Worm (Caenorhabditis elegans) whole organism, mixed stage, embryonic: ENCODE results near the gene K02B7.3.

ENCODE experiments used
- bed-3 ChIP-seq: fragments of 200-800 bp; sonication (Bioruptor generic); optimal IDR thresholded peaks from 3 replicates; lab custom pipeline; 2018; ENCODE audit warnings: mild to moderate bottlenecking, missing genetic modification characterization, moderate library complexity, missing compliant biosample characterization
- blmp-1 ChIP-seq: fragments of 150-350 bp; optimal IDR thresholded peaks from 2 replicates; lab custom pipeline; 2014; ENCODE audit warnings: missing biosample characterization, missing genetic modification characterization
- ceh-39 ChIP-seq: fragments of 150-350 bp; optimal IDR thresholded peaks from 2 replicates; lab custom pipeline; 2014; ENCODE audit warnings: missing biosample characterization, missing genetic modification characterization
- ceh-43 ChIP-seq: fragments of 200-800 bp; sonication (Bioruptor generic); optimal IDR thresholded peaks from 2 replicates; lab custom pipeline; 2018; ENCODE audit warnings: mild to moderate bottlenecking, missing genetic modification characterization, moderate library complexity, missing compliant biosample characterization
- ceh-83 ChIP-seq: fragments of 200-800 bp; sonication (Bioruptor generic); optimal IDR thresholded peaks from 2 replicates; lab custom pipeline; 2018; ENCODE audit warnings: mild to moderate bottlenecking, missing genetic modification characterization, missing compliant biosample characterization
- ces-1 ChIP-seq: fragments of 150-350 bp; optimal IDR thresholded peaks from 2 replicates; lab custom pipeline; 2014; ENCODE audit warnings: missing biosample characterization, missing genetic modification reagents, missing genetic modification characterization
- cnd-1 ChIP-seq: fragments of 200-800 bp; sonication (Bioruptor generic); optimal IDR thresholded peaks from 2 replicates; lab custom pipeline; 2018; ENCODE audit warnings: mild to moderate bottlenecking, missing genetic modification characterization, missing compliant biosample characterization
- elt-1 ChIP-seq: sonication (generic microtip); optimal IDR thresholded peaks from 2 replicates; lab custom pipeline; 2017; ENCODE audit warnings: missing genetic modification characterization, mild to moderate bottlenecking, missing compliant biosample characterization, antibody characterized with exemption, moderate library complexity, borderline replicate concordance; ENCODE audit not compliant: insufficient read depth
- elt-3 ChIP-seq: fragments of 150-350 bp; optimal IDR thresholded peaks from 2 replicates; lab custom pipeline; 2014; ENCODE audit warnings: missing biosample characterization, missing genetic modification characterization
- flh-1 ChIP-seq: fragments of 200-800 bp; sonication (Bioruptor generic); optimal IDR thresholded peaks from 2 replicates; lab custom pipeline; 2018; ENCODE audit warnings: mild to moderate bottlenecking, missing genetic modification characterization, moderate library complexity, missing compliant biosample characterization
- ham-2 ChIP-seq: fragments of 200-800 bp; sonication (Bioruptor generic); optimal IDR thresholded peaks from 2 replicates; lab custom pipeline; 2018; ENCODE audit warnings: mild to moderate bottlenecking, missing genetic modification characterization, missing compliant biosample characterization
- lin-13 ChIP-seq: fragments of 150-350 bp; optimal IDR thresholded peaks from 2 replicates; lab custom pipeline; 2014; ENCODE audit warnings: missing biosample characterization, missing genetic modification characterization
- lsy-2 ChIP-seq: fragments of 150-350 bp; optimal IDR thresholded peaks from 2 replicates; lab custom pipeline; 2014; ENCODE audit warnings: missing biosample characterization, missing genetic modification characterization
- mab-5 ChIP-seq: fragments of 150-350 bp; optimal IDR thresholded peaks from 2 replicates; lab custom pipeline; 2014; ENCODE audit warnings: missing biosample characterization, missing genetic modification characterization
- mep-1 ChIP-seq: fragments of 150-350 bp; optimal IDR thresholded peaks from 2 replicates; lab custom pipeline; 2017; ENCODE audit warnings: missing biosample characterization, missing genetic modification reagents, missing genetic modification characterization, inconsistent platforms
- mls-2 ChIP-seq: sonication (generic microtip); optimal IDR thresholded peaks from 2 replicates; lab custom pipeline; 2016; ENCODE audit warnings: mild to moderate bottlenecking, missing genetic modification characterization, moderate library complexity, missing compliant biosample characterization
- nhr-12 ChIP-seq: fragments of 150-350 bp; optimal IDR thresholded peaks from 2 replicates; lab custom pipeline; 2014; ENCODE audit warnings: missing biosample characterization, missing genetic modification characterization
- nhr-2 ChIP-seq: fragments of 150-350 bp; optimal IDR thresholded peaks from 2 replicates; lab custom pipeline; 2014; ENCODE audit warnings: missing biosample characterization, missing genetic modification characterization
- nhr-237 ChIP-seq: fragments of 150-350 bp; optimal IDR thresholded peaks from 2 replicates; lab custom pipeline; 2014; ENCODE audit warnings: missing biosample characterization, missing genetic modification characterization
- pha-4 ChIP-seq: fragments of 150-350 bp; optimal IDR thresholded peaks from 2 replicates; lab custom pipeline; 2018; ENCODE audit warnings: missing biosample characterization, missing genetic modification reagents, missing genetic modification characterization
- sem-2 ChIP-seq: fragments of 200-800 bp; sonication (Bioruptor generic); optimal IDR thresholded peaks from 2 replicates; lab custom pipeline; 2018; ENCODE audit warnings: mild to moderate bottlenecking, missing genetic modification characterization, missing compliant biosample characterization
- snpc-4 ChIP-seq: fragments of 150-350 bp; optimal IDR thresholded peaks from 2 replicates; lab custom pipeline; 2014; ENCODE audit warnings: missing biosample characterization, missing genetic modification characterization
- unc-120 ChIP-seq: sonication (generic microtip); optimal IDR thresholded peaks from 2 replicates; lab custom pipeline; 2017; ENCODE audit warnings: missing genetic modification characterization, missing compliant biosample characterization; ENCODE audit not compliant: poor library complexity, severe bottlenecking
- unc-39 ChIP-seq: fragments of 150-350 bp; optimal IDR thresholded peaks from 2 replicates; lab custom pipeline; 2014; ENCODE audit warnings: missing biosample characterization, missing genetic modification characterization
- unc-62 ChIP-seq: fragments of 150-350 bp; optimal IDR thresholded peaks from 2 replicates; lab custom pipeline; 2014; ENCODE audit warnings: missing biosample characterization, missing genetic modification reagents, missing genetic modification characterization
- zip-8 ChIP-seq: fragments of 150-350 bp; optimal IDR thresholded peaks from 2 replicates; lab custom pipeline; 2014; ENCODE audit warnings: missing biosample characterization, missing genetic modification characterization

K02B7.3 gene

DNA sequence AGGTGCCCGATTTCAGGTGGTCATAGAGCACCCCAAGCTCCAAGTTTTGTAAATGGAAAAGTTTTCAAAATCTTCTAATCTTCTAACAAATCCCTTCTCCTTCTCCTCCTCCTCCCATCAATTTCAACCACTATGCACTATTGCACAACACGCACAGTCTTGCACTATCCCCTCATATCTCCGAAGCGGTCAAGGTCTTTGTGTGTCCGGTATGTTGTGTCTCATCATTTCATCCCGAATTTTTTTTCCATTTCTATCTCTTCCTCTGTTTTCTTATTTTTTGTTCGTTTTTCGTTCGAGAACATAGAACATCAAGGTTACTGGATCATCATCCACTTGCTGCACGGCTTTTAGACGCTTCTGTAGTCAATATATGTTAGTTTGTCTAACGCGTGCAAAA is 9.1 kb upstream of the K02B7.3 start:
- TF ChIP-seq nhr-12 (tag; lab: Kevin White, UChicago): no peak
- peak; percentile 24 for TF ChIP-seq elt-1 (tag; lab: Kevin White, UChicago)

DNA sequence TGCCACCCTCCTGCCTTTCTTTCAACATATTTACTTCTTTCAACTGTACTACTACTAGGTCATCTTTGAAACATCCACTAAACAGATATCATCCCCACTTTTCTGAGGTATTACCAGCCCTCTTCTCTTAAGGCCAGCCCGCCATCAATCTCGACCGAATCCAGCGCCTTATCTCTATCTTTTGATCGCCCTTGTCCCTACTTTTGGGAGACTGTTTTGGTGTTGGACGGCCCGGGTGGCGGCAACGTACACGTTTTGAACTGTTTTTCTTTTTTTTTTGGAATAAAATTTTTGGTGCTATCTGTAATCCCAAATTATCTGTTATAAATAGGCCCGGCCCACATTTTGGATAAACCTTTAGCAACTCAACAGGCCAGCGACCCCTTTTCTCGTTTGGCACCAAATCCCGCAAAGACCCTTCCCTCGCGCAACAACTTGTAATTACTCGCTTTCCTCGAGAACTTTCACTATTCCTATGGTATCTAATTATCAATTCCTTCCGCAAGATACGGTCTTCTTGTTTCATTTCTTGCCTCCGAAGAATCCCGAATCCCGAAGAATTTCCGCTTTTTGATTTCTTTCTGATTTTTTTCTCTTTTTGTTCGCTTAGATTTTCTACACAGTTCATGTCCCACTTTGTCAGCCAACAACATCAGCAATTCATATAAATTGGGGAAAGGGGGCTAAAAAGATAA is 8.3 kb upstream of the K02B7.3 start:
- TF ChIP-seq unc-120 (no peak), nhr-2 (tag; lab: Kevin White, UChicago) (no peak), flh-1 (GFP tag; lab: Kevin White, UChicago) (no peak), blmp-1 (tag; lab: Kevin White, UChicago) (peak; percentile 64), elt-1 (tag; lab: Kevin White, UChicago) (peak; percentile 55), zip-8 (tag; lab: Kevin White, UChicago) (no peak)
- TF ChIP-seq, all 35 proteins: peak for 2

DNA sequence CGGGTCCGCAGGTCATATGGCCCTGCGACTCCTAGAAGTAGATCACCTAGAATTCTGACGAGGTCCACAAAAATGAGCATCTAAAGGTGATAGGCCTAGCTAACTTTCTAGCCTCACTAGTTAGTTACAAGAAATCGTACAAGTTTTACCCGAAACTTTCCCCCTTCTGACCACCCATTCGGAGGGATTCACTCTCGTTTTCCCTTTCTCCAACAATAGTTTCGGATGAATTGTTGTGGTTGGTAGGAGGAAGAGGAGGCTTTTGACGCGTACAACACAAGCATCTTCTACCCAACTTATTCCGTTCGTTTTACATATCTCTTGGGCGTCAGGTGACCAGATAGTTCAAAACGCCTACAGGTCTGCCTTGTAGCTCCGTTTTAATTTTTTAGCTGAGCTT is 6.5 kb upstream of the K02B7.3 start:
- peak; percentile 65 for TF ChIP-seq blmp-1 (tag; lab: Kevin White, UChicago)
- no peak for TF ChIP-seq snpc-4
- TF ChIP-seq mls-2: no peak

DNA sequence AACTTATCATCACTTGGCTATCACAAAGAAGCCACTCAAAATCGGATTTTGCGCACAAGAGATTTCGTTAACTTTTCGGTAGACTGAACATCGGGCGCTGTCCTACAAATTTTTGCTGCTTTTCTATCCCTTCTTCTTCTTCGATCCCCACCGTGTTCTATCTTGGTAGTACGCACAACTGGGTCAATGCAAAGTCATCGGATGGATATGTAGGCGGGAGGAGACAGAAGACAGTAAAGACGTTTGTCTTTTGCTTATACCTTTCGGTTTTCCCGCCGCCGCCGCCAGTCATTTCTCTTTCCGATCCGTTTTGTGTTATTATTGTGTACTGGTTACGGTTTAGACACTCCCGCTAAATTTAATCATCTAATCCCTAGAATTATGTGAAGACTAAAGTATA is 5.0 kb upstream of the K02B7.3 start:
- TF ChIP-seq mab-5: no peak
- TF ChIP-seq flh-1 (GFP tag; lab: Kevin White, UChicago): no peak
- peak; percentile 5 for TF ChIP-seq ham-2 (GFP tag; lab: Kevin White, UChicago)

DNA sequence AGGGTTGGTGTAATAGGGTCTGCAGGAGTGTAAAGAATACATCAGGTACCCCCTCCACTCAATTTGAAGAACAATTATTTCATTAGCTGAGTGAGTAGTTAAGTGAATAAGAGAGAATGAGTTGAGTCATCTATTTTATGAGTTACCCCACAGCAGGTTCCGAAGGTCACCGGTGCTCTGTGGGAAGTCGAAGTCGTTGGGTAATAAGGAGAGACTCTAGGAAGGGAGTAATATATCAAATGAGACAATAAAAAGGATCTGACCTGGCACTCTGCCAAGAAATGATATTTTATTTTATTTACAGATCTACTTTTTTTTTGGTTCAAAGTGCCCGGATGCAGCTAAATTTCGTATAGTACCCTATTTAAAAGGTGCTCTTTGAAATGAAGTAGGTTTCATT is 3.0 kb upstream of the K02B7.3 start, which contains the start of gene C09F9.1:
Gene C09F9.1 (plus strand): TSS at position 301 of the 400 bp plus-strand sequence.
- TF ChIP-seq nhr-2 (tag; lab: Kevin White, UChicago) (peak; percentile 70), unc-62 (GFP tag; lab: Kevin White, UChicago) (no peak), lsy-2 (tag; lab: Kevin White, UChicago) (no peak)

DNA sequence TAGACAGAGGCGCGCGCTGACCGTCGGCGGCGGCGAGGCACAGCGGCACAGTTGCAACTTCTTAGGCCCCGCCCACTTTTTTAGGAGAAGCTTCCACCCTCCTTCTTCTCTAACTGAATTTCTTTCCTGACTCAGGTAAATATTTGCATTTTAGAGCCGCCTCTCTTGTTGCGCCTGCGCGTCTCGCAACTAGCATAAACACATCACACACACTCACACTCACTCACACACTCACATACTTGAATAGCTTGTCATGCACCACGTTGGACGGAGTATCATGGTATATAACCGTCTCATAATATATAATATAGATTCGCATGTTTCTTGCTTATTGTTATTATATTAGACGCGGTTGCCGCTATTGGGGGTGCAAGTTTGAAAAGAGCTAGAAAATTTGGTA is 10.7 kb downstream of the K02B7.3 start, which contains the start of gene unc-52:
Gene unc-52 (minus strand): TSS at position 80 of the 400 bp plus-strand sequence.
- TF ChIP-seq cnd-1 (tag; lab: Kevin White, UChicago) (no peak), pha-4 (peak; percentile 90), ceh-39 (tag; lab: Kevin White, UChicago) (no peak), mep-1 (tag; lab: Kevin White, UChicago) (no peak), snpc-4 (no peak), zip-8 (tag; lab: Kevin White, UChicago) (no peak)
- TF ChIP-seq, all 35 proteins: peak for 1

DNA sequence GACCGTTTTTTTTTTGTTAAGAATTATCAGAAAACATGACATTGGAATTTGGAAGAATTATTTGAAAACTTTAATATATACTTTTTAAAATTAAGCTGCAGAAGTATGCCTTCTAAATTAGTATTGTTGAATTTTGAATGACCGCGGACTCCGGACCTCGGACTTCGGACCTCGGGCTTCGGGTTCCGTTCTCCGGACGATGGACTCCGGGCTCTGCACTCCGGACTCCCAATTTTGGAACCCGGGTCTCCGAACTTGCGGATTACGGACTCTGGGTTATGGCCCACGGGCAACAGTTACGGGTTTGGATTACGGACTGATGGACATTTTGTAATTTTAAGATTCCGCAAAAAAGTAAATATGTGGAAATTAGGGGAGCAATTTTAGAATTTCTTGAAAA is 11.5 kb downstream of the K02B7.3 start:
- no peak for TF ChIP-seq mls-2
- no peak for TF ChIP-seq lin-13 (tag; lab: Kevin White, UChicago)
- TF ChIP-seq unc-39 (tag; lab: Kevin White, UChicago): no peak
- TF ChIP-seq, all 35 proteins: peak for 0

DNA sequence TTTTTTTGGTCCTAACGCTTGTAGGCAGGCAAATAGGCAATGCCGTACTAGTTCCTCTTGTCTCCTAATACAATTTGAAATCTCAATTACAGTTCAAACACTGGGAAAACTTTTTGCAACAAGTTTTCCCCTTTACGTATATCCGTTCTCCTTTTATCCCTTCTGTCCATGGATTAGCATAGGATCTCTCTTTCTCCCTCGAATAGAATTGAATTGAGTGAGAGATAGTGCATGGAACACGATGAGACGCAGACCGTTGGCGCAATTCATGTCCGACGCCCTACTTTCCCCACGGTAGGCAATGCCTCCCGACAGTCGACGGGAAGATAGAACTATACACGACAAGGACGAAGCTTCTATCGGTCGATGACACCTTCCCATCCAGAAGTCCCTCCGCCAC is 16.9 kb downstream of the K02B7.3 start, which contains the start of gene hhat-1:
Gene hhat-1 (plus strand): TSS at position 301 of the 400 bp plus-strand sequence.
- TF ChIP-seq ceh-83 (GFP tag; lab: Kevin White, UChicago): no peak
- no peak for TF ChIP-seq unc-39 (tag; lab: Kevin White, UChicago)
- peak; percentile 46 for TF ChIP-seq ham-2 (GFP tag; lab: Kevin White, UChicago)
- TF ChIP-seq sem-2 (GFP tag; lab: Kevin White, UChicago): no peak
- TF ChIP-seq bed-3 (GFP tag; lab: Kevin White, UChicago): no peak
- TF ChIP-seq unc-120: no peak
- no peak for TF ChIP-seq nhr-237
- no peak for TF ChIP-seq ceh-43 (GFP tag; lab: Kevin White, UChicago)
- no peak for TF ChIP-seq ceh-39 (tag; lab: Kevin White, UChicago)
- no peak for TF ChIP-seq snpc-4
- TF ChIP-seq flh-1 (GFP tag; lab: Kevin White, UChicago): no peak
- TF ChIP-seq elt-3 (tag; lab: Kevin White, UChicago): no peak
- TF ChIP-seq nhr-12 (tag; lab: Kevin White, UChicago): no peak
- no peak for TF ChIP-seq pha-4
- TF ChIP-seq ces-1 (GFP tag; lab: Kevin White, UChicago): peak; percentile 44
